Fruit fly (Drosophila melanogaster) whole organism, larva: ENCODE data around the gene Syx8.

Experiments
- noc ChIP-seq: fragments of 200-800 bp; sonication (Bioruptor generic); optimal IDR thresholded peaks from 3 replicates; lab custom pipeline; 2019; ENCODE audit warnings: missing biosample characterization, mild to moderate bottlenecking, missing genetic modification characterization, moderate library complexity

Syx8 gene

DNA sequence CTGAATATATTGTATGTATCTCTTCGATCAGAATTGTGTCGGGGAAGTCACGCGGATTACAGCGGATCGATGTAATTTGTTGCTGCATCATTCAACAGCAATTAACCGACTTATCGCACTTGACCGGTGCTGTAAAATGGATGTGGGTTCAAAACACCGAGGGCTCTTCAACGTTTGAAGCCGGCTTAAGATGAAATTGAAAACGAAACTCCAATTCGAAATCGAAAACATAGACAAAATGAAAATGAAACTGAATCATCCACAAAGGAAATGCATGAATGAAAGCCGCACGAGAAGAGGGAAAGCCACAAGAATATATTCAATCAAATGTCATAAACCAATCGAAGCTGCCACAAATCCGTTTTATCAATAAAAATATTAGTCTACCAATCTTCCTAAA is 40.7 kb downstream of the Syx8 start:
- no peak for TF ChIP-seq noc (tag; lab: Kevin White, UChicago)

DNA sequence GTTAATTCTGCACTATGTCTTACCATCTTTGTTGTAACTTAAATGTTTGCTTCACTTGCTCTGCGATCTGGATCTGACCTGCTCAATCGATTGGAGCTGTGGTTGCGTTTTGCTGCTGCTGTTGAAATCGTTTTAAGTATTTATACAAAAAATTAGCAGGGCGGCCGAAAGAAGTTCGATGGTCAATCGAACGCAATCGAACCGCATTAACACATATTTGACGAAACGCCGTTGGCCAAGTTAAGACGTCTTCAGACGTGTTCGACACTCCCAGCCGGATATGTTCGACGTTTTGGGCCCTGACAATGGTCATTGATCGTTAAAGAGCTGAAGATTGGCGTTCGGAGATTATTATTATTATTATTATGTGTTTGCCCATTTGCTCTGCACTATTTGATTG is 41.3 kb downstream of the Syx8 start, which contains the start of gene CG13033:
Gene CG13033 (minus strand): TSS at position 118 of the 400 bp plus-strand sequence.
- no peak for TF ChIP-seq noc (tag; lab: Kevin White, UChicago)

DNA sequence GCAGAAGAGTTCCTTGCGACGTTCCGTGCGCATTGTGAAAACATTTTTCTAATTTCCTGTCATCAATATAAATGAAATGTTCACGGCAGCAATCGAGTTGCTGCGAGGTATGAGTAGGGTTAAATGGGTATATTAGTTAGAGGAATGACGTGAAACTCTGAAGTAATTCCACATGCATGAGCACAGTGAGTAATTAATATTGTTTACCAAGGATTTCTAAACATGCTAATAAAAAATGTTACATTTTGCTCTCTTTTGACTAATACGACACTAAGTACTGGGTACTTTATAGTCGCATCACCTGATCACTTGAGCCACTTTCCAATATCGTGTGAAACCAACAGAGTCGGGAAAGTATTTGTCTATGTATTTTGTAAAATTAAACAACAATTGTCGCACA is 42.6 kb downstream of the Syx8 start:
- no peak for TF ChIP-seq noc (tag; lab: Kevin White, UChicago)

DNA sequence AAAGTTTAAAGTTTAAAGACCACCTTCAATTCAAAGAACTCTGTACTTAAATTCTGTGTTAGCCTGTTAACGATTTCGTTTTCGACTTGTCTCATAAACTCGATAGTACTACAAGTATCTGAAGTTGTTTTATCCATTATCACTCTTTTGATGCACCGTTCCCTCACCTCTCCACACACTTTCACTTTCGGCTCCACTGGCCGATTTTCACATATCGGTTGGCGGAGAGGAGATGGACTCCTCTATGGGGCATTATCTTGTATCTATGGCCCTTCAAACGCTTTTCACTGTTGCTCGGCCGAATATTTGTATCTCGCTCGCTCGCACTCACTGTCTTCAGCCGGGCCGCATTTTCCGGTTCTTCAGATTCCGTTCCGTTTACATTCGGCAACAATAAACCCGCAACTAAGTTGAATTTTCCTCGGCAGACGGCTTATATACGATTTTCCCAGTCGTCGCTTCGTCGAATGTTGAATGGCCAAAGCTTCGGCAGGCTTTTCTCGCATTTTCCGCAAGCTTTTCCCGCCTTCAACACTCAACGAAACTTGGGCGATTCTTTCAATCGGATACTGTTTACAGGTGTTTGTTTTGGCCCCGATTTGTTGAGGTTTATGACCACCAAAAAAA is 43.7 kb downstream of the Syx8 start, which contains the start of gene CG43373:
Gene CG43373 (minus strand): TSS at position 373 of the 627 bp plus-strand sequence.
- no peak for TF ChIP-seq noc (tag; lab: Kevin White, UChicago)
